Worm (Caenorhabditis elegans) whole organism, L2 larva: ENCODE results near the gene C14A4.6.
A peak's percentile ranks its signal among the peaks of the same experiment; 100 is the strongest.

Source experiments
- C34F6.9 ChIP-seq: fragments of 150-350 bp; optimal IDR thresholded peaks from 2 replicates; lab custom pipeline; 2014; ENCODE audit warnings: missing biosample characterization, missing genetic modification characterization
- Y55F3AM.14 ChIP-seq: fragments of 200-800 bp; sonication (Bioruptor generic); optimal IDR thresholded peaks from 2 replicates; lab custom pipeline; 2018; ENCODE audit warnings: mild to moderate bottlenecking, missing genetic modification characterization, missing compliant biosample characterization
- ama-1 ChIP-seq: fragments of 150-350 bp; optimal IDR thresholded peaks from 2 replicates; lab custom pipeline; 2018; ENCODE audit warnings: inconsistent platforms
- blmp-1 ChIP-seq: sonication (generic microtip); optimal IDR thresholded peaks from 2 replicates; lab custom pipeline; 2017; ENCODE audit warnings: missing genetic modification characterization, mild to moderate bottlenecking, missing compliant biosample characterization, antibody characterized with exemption, moderate library complexity; ENCODE audit not compliant: insufficient read depth
- ceh-82 ChIP-seq: fragments of 150-350 bp; optimal IDR thresholded peaks from 2 replicates; lab custom pipeline; 2014; ENCODE audit warnings: missing biosample characterization, missing genetic modification characterization
- dmd-4 ChIP-seq: sonication (generic microtip); optimal IDR thresholded peaks from 2 replicates; lab custom pipeline; 2017; ENCODE audit warnings: missing biosample characterization, missing genetic modification characterization
- egl-27 ChIP-seq: sonication (generic microtip); optimal IDR thresholded peaks from 3 replicates; lab custom pipeline; 2017; ENCODE audit warnings: missing biosample characterization, missing genetic modification reagents, missing genetic modification characterization
- elt-3 ChIP-seq: sonication (generic microtip); optimal IDR thresholded peaks from 2 replicates; lab custom pipeline; 2017; ENCODE audit warnings: missing biosample characterization, missing genetic modification characterization
- fos-1 ChIP-seq: fragments of 150-350 bp; optimal IDR thresholded peaks from 2 replicates; lab custom pipeline; 2014; ENCODE audit warnings: missing biosample characterization, missing genetic modification characterization
- gmeb-1 ChIP-seq: fragments of 150-350 bp; optimal IDR thresholded peaks from 2 replicates; lab custom pipeline; 2014; ENCODE audit warnings: missing biosample characterization, missing genetic modification characterization
- lin-11 ChIP-seq: fragments of 150-350 bp; sonication (generic microtip); optimal IDR thresholded peaks from 2 replicates; lab custom pipeline; 2014; ENCODE audit warnings: missing biosample characterization, missing genetic modification characterization, inconsistent platforms, mixed read lengths
- lin-13 ChIP-seq: fragments of 150-350 bp; optimal IDR thresholded peaks from 2 replicates; lab custom pipeline; 2014; ENCODE audit warnings: missing biosample characterization, missing genetic modification reagents, missing genetic modification characterization
- lsy-2 ChIP-seq, 2 experiments: fragments of 150-350 bp in 1 of 2; sonication (generic microtip) in 1 of 2; optimal IDR thresholded peaks; 2 replicates each; lab custom pipeline; 2014 to 2017; ENCODE audit warnings: missing biosample characterization in 2 of 2, missing genetic modification characterization in 2 of 2
- mbf-1 ChIP-seq: sonication (generic microtip); optimal IDR thresholded peaks from 2 replicates; lab custom pipeline; 2017; ENCODE audit warnings: missing biosample characterization, missing genetic modification characterization
- mdl-1 ChIP-seq, 2 experiments: fragments of 150-350 bp in 1 of 2; sonication (generic microtip) in 1 of 2; optimal IDR thresholded peaks; 2 replicates each; lab custom pipeline; 2017; ENCODE audit warnings: missing biosample characterization in 2 of 2, missing genetic modification characterization in 2 of 2
- nhr-10 ChIP-seq: sonication (generic microtip); optimal IDR thresholded peaks from 2 replicates; lab custom pipeline; 2017; ENCODE audit warnings: missing biosample characterization, missing genetic modification characterization
- nhr-11 ChIP-seq: fragments of 150-350 bp; optimal IDR thresholded peaks from 2 replicates; lab custom pipeline; 2014; ENCODE audit warnings: missing biosample characterization, missing genetic modification characterization
- nhr-12 ChIP-seq: fragments of 150-350 bp; optimal IDR thresholded peaks from 2 replicates; lab custom pipeline; 2014; ENCODE audit warnings: missing biosample characterization, missing genetic modification characterization
- nhr-129 ChIP-seq: fragments of 150-350 bp; optimal IDR thresholded peaks from 2 replicates; lab custom pipeline; 2014; ENCODE audit warnings: missing biosample characterization, missing genetic modification characterization
- nhr-21 ChIP-seq: fragments of 150-350 bp; optimal IDR thresholded peaks from 2 replicates; lab custom pipeline; 2014; ENCODE audit warnings: missing biosample characterization, missing genetic modification characterization
- nhr-23 ChIP-seq: fragments of 150-350 bp; optimal IDR thresholded peaks from 2 replicates; lab custom pipeline; 2014; ENCODE audit warnings: missing biosample characterization, missing genetic modification reagents, missing genetic modification characterization
- nhr-237 ChIP-seq: fragments of 150-350 bp; optimal IDR thresholded peaks from 2 replicates; lab custom pipeline; 2014; ENCODE audit warnings: missing biosample characterization, missing genetic modification characterization
- nhr-6 ChIP-seq: fragments of 150-350 bp; optimal IDR thresholded peaks from 2 replicates; lab custom pipeline; 2014; ENCODE audit warnings: missing biosample characterization, missing genetic modification characterization
- nhr-77 ChIP-seq: fragments of 150-350 bp; optimal IDR thresholded peaks from 2 replicates; lab custom pipeline; 2014; ENCODE audit warnings: missing biosample characterization, missing genetic modification characterization
- skn-1 ChIP-seq: sonication (generic microtip); optimal IDR thresholded peaks from 2 replicates; lab custom pipeline; 2017; ENCODE audit warnings: missing biosample characterization, missing genetic modification characterization
- sma-9 ChIP-seq, 2 experiments: fragments of 150-350 bp in 1 of 2; sonication (generic microtip) in 1 of 2; optimal IDR thresholded peaks; 2 replicates each; lab custom pipeline; 2014 to 2016; ENCODE audit warnings: missing genetic modification characterization in 2 of 2, mild to moderate bottlenecking in 1 of 2, missing biosample characterization in 1 of 2, missing compliant biosample characterization in 1 of 2, missing genetic modification reagents in 1 of 2, moderate library complexity in 1 of 2
- snpc-4 ChIP-seq: fragments of 150-350 bp; optimal IDR thresholded peaks from 2 replicates; lab custom pipeline; 2014; ENCODE audit warnings: missing biosample characterization, missing genetic modification characterization
- unc-39 ChIP-seq: fragments of 150-350 bp; optimal IDR thresholded peaks from 2 replicates; lab custom pipeline; 2014; ENCODE audit warnings: missing biosample characterization, missing genetic modification characterization
- unc-55 ChIP-seq: fragments of 150-350 bp; sonication (generic microtip); optimal IDR thresholded peaks from 3 replicates; lab custom pipeline; 2014; ENCODE audit warnings: missing biosample characterization, missing genetic modification reagents, missing genetic modification characterization
- unc-62 ChIP-seq: fragments of 150-350 bp; optimal IDR thresholded peaks from 2 replicates; lab custom pipeline; 2014; ENCODE audit warnings: missing biosample characterization, missing genetic modification reagents, missing genetic modification characterization
- zag-1 ChIP-seq: fragments of 150-350 bp; optimal IDR thresholded peaks from 2 replicates; lab custom pipeline; 2014; ENCODE audit warnings: missing biosample characterization, missing genetic modification characterization
- ztf-11 ChIP-seq: sonication (generic microtip); optimal IDR thresholded peaks from 2 replicates; lab custom pipeline; 2017; ENCODE audit warnings: missing biosample characterization, missing genetic modification characterization

C14A4.6 gene

ce11 chrII:10607238-10607961 lies 12.8 kb upstream of the C14A4.6 start, which contains the start of gene ccm-3:
ccm-3 (minus strand) TSS chrII:10607275.
- TF ChIP-seq nhr-23 (tag; lab: Kevin White, UChicago) (no peak), fos-1 (tag; lab: Kevin White, UChicago) (peak; percentile 63), blmp-1 (tag; lab: Kevin White, UChicago) (peak; percentile 61), mdl-1 (tag; optimal IDR thresholded peaks at IDR 0.05; lab: Kevin White, UChicago) (no peak), nhr-129 (tag; lab: Kevin White, UChicago) (no peak), nhr-21 (tag; lab: Kevin White, UChicago) (no peak), C34F6.9 (tag; lab: Kevin White, UChicago) (peak; percentile 52), unc-39 (no peak), lsy-2 (tag; optimal IDR thresholded peaks at IDR 0.05; lab: Kevin White, UChicago) (peak in 1 of 2 experiments; percentile 58), unc-55 (GFP tag; lab: Kevin White, UChicago) (peak; percentile 76), nhr-12 (no peak), ceh-82 (tag; lab: Kevin White, UChicago) (no peak)

ce11 chrII:10605512-10605911 lies 10.9 kb upstream of the C14A4.6 start, which contains the start of gene taf-13:
taf-13 (minus strand) TSS chrII:10605612.
- no peak for TF ChIP-seq skn-1 (tag; lab: Kevin White, UChicago)
- no peak for TF ChIP-seq nhr-77

- TF ChIP-seq nhr-6 (no peak), dmd-4 (tag; lab: Kevin White, UChicago) (no peak), lin-13 (GFP tag; lab: Kevin White, UChicago) (no peak), unc-55 (GFP tag; lab: Kevin White, UChicago) (no peak), sma-9 (GFP tag; optimal IDR thresholded peaks at IDR 0.05; lab: Kevin White, UChicago) (no peak), sma-9 (tag; optimal IDR thresholded peaks at IDR 0.05; lab: Kevin White, UChicago) (no peak), nhr-77 (no peak), nhr-11 (no peak), lin-11 (tag; lab: Kevin White, UChicago) (no peak)
- TF ChIP-seq, all 48 proteins: peak for 0
Observed at ce11 chrII:10603560-10603959, 9.0 kb upstream of the C14A4.6 start.

- TF ChIP-seq nhr-10 (tag; lab: Kevin White, UChicago) = no peak
- no peak for TF ChIP-seq skn-1 (tag; lab: Kevin White, UChicago)
- no peak for TF ChIP-seq blmp-1 (tag; lab: Kevin White, UChicago)
- no peak for TF ChIP-seq nhr-129 (tag; lab: Kevin White, UChicago)
- no peak for TF ChIP-seq ama-1 (lab: Kevin White, UChicago)
- TF ChIP-seq egl-27 (tag; lab: Kevin White, UChicago) = no peak
- no peak for TF ChIP-seq unc-39
- TF ChIP-seq Y55F3AM.14 (GFP tag; lab: Kevin White, UChicago) = no peak
- no peak for TF ChIP-seq nhr-237 (tag; lab: Kevin White, UChicago)
- TF ChIP-seq zag-1 (tag; lab: Kevin White, UChicago) = no peak
- TF ChIP-seq snpc-4 (tag; lab: Kevin White, UChicago) = no peak
- no peak for TF ChIP-seq unc-55 (GFP tag; lab: Kevin White, UChicago)
- TF ChIP-seq sma-9 (GFP tag; optimal IDR thresholded peaks at IDR 0.05; lab: Kevin White, UChicago) = no peak
- no peak for TF ChIP-seq sma-9 (tag; optimal IDR thresholded peaks at IDR 0.05; lab: Kevin White, UChicago)
- TF ChIP-seq mbf-1 (tag; lab: Kevin White, UChicago) = no peak
- no peak for TF ChIP-seq elt-3 (tag; lab: Kevin White, UChicago)
- TF ChIP-seq mdl-1 (tag; optimal IDR thresholded peaks at IDR 0.05; lab: Kevin White, UChicago) = no peak
- no peak for TF ChIP-seq gmeb-1 (tag; lab: Kevin White, UChicago)
- no peak for TF ChIP-seq nhr-77
Observed at ce11 chrII:10602184-10602583, 7.6 kb upstream of the C14A4.6 start, which contains the start of gene srv-2. srv-2 (minus strand) TSS chrII:10602284.

ce11 chrII:10598970-10599369 lies 4.4 kb upstream of the C14A4.6 start, which contains the start of gene C14A4.9:
C14A4.9 (plus strand) TSS chrII:10599337.
- TF ChIP-seq ztf-11 (tag; lab: Kevin White, UChicago) = no peak
- no peak for TF ChIP-seq sma-9 (GFP tag; optimal IDR thresholded peaks at IDR 0.05; lab: Kevin White, UChicago)
- TF ChIP-seq sma-9 (tag; optimal IDR thresholded peaks at IDR 0.05; lab: Kevin White, UChicago) = no peak
- TF ChIP-seq nhr-11 = no peak
- no peak for TF ChIP-seq snpc-4 (tag; lab: Kevin White, UChicago)
- TF ChIP-seq blmp-1 (tag; lab: Kevin White, UChicago) = peak; percentile 26
- no peak for TF ChIP-seq unc-62 (GFP tag; lab: Kevin White, UChicago)
